Fruit fly (Drosophila melanogaster) whole organism, prepupa: Measurements from ENCODE around the gene CG2930.

Experiments used
- Blimp-1 ChIP-seq: fragments of 200-800 bp; sonication (Bioruptor generic); optimal IDR thresholded peaks from 3 replicates; lab custom pipeline; 2017; ENCODE audit warnings: missing biosample characterization, missing genetic modification characterization, mild to moderate bottlenecking, moderate library complexity, missing genetic modification reagents
- CG10631 ChIP-seq: fragments of 200-800 bp; sonication (Bioruptor generic); optimal IDR thresholded peaks from 2 replicates; lab custom pipeline; 2016; ENCODE audit warnings: missing biosample characterization, missing genetic modification characterization
- CG11294 ChIP-seq: fragments of 200-800 bp; sonication (Bioruptor generic); IDR thresholded peaks from 2 replicates; pipeline ENCODE4 v1.3.6; 2022; ENCODE audit warnings: missing biosample characterization, missing genetic modification characterization
- CG15336 ChIP-seq: fragments of 200-800 bp; sonication (Bioruptor generic); IDR thresholded peaks from 2 replicates; pipeline ENCODE4 v1.3.6; 2022; ENCODE audit warnings: missing biosample characterization, missing genetic modification characterization
- CG1621 ChIP-seq: fragments of 200-800 bp; sonication (Bioruptor generic); optimal IDR thresholded peaks from 3 replicates; lab custom pipeline; 2018; ENCODE audit warnings: missing biosample characterization, mild to moderate bottlenecking, missing genetic modification characterization
- CG16779 ChIP-seq: fragments of 200-800 bp; sonication (Bioruptor generic); optimal IDR thresholded peaks from 3 replicates; lab custom pipeline; 2017; ENCODE audit warnings: missing biosample characterization, mild to moderate bottlenecking, missing genetic modification characterization
- CG31627 ChIP-seq: fragments of 200-800 bp; sonication (Bioruptor generic); optimal IDR thresholded peaks from 3 replicates; lab custom pipeline; 2016; ENCODE audit warnings: missing biosample characterization, missing genetic modification characterization
- CG32006 ChIP-seq: fragments of 200-800 bp; sonication (Bioruptor generic); optimal IDR thresholded peaks from 3 replicates; lab custom pipeline; 2017; ENCODE audit warnings: missing biosample characterization, mild to moderate bottlenecking, missing genetic modification characterization
- CG34406 ChIP-seq: fragments of 200-800 bp; sonication (Bioruptor generic); optimal IDR thresholded peaks from 3 replicates; lab custom pipeline; 2016; ENCODE audit warnings: missing biosample characterization, missing genetic modification characterization
- CG3919 ChIP-seq: fragments of 200-800 bp; sonication (Bioruptor generic); optimal IDR thresholded peaks from 3 replicates; lab custom pipeline; 2016; ENCODE audit warnings: missing biosample characterization, missing genetic modification characterization
- CG4318 ChIP-seq: fragments of 200-800 bp; sonication (Bioruptor generic); optimal IDR thresholded peaks from 3 replicates; lab custom pipeline; 2017; ENCODE audit warnings: missing biosample characterization, mild to moderate bottlenecking, missing genetic modification characterization
- CG6163 ChIP-seq: fragments of 200-800 bp; sonication (Bioruptor generic); IDR thresholded peaks from 3 replicates; pipeline ENCODE4 v1.3.6; 2022; ENCODE audit warnings: missing biosample characterization, missing genetic modification characterization
- CG6276 ChIP-seq: fragments of 200-800 bp; sonication (Bioruptor generic); optimal IDR thresholded peaks from 2 replicates; lab custom pipeline; 2017; ENCODE audit warnings: missing biosample characterization, mild to moderate bottlenecking, missing genetic modification characterization
- CG6792 ChIP-seq: fragments of 200-800 bp; sonication (Bioruptor generic); optimal IDR thresholded peaks from 3 replicates; lab custom pipeline; 2016; ENCODE audit warnings: missing biosample characterization, missing genetic modification characterization
- CG6854 ChIP-seq: fragments of 200-800 bp; sonication (Bioruptor generic); optimal IDR thresholded peaks from 2 replicates; lab custom pipeline; 2017; ENCODE audit warnings: missing biosample characterization, mild to moderate bottlenecking, missing genetic modification characterization
- CG7368 ChIP-seq: fragments of 200-800 bp; sonication (Bioruptor generic); optimal IDR thresholded peaks from 3 replicates; lab custom pipeline; 2016; ENCODE audit warnings: missing biosample characterization, missing genetic modification characterization
- CG8119 ChIP-seq: fragments of 200-800 bp; sonication (Bioruptor generic); IDR thresholded peaks from 3 replicates; pipeline ENCODE4 v1.3.6; 2022; ENCODE audit warnings: missing biosample characterization, missing genetic modification characterization
- CG8632 ChIP-seq: fragments of 200-800 bp; sonication (Bioruptor generic); optimal IDR thresholded peaks from 3 replicates; lab custom pipeline; 2016; ENCODE audit warnings: missing biosample characterization, missing genetic modification characterization
- CG9139 ChIP-seq: fragments of 200-800 bp; sonication (Bioruptor generic); optimal IDR thresholded peaks from 3 replicates; lab custom pipeline; 2017; ENCODE audit warnings: missing biosample characterization, mild to moderate bottlenecking, missing genetic modification characterization
- Eip75B ChIP-seq: fragments of 200-800 bp; sonication (Bioruptor generic); optimal IDR thresholded peaks from 3 replicates; lab custom pipeline; 2016; ENCODE audit warnings: missing biosample characterization, missing genetic modification characterization
- Eip78C ChIP-seq: fragments of 200-800 bp; sonication (Bioruptor generic); peaks from one replicate; lab custom pipeline; 2016; ENCODE audit warnings: missing biosample characterization, missing genetic modification characterization
- Eip93F ChIP-seq: fragments of 200-800 bp; sonication (Bioruptor generic); optimal IDR thresholded peaks from 2 replicates; lab custom pipeline; 2016; ENCODE audit warnings: missing biosample characterization, mild to moderate bottlenecking, missing genetic modification characterization
- Hr38 ChIP-seq: sonication (Bioruptor generic); optimal IDR thresholded peaks from 2 replicates; lab custom pipeline; 2016; ENCODE audit warnings: missing biosample characterization, missing genetic modification characterization
- Hr4 ChIP-seq: fragments of 200-800 bp; sonication (Bioruptor generic); optimal IDR thresholded peaks from 3 replicates; lab custom pipeline; 2016; ENCODE audit warnings: missing biosample characterization, missing genetic modification characterization
- OdsH ChIP-seq: fragments of 200-800 bp; sonication (Bioruptor generic); optimal IDR thresholded peaks from 3 replicates; lab custom pipeline; 2016; ENCODE audit warnings: missing biosample characterization, missing genetic modification characterization
- Sox102F ChIP-seq: fragments of 200-800 bp; sonication (Bioruptor generic); optimal IDR thresholded peaks from 2 replicates; lab custom pipeline; 2016; ENCODE audit warnings: missing biosample characterization, mild to moderate bottlenecking, missing genetic modification characterization
- Sox15 ChIP-seq: fragments of 200-800 bp; sonication (Bioruptor generic); optimal IDR thresholded peaks from 3 replicates; lab custom pipeline; 2016; ENCODE audit warnings: missing biosample characterization, missing genetic modification characterization
- achi ChIP-seq: fragments of 200-800 bp; sonication (Bioruptor generic); optimal IDR thresholded peaks from 3 replicates; lab custom pipeline; 2016; ENCODE audit warnings: missing biosample characterization, missing genetic modification characterization
- cyc ChIP-seq: fragments of 200-800 bp; sonication (Bioruptor generic); optimal IDR thresholded peaks from 3 replicates; lab custom pipeline; 2016; ENCODE audit warnings: missing biosample characterization, missing genetic modification characterization
- eg ChIP-seq: fragments of 200-800 bp; sonication (Bioruptor generic); IDR thresholded peaks from 3 replicates; pipeline ENCODE4 v1.3.6; 2022; ENCODE audit warnings: missing biosample characterization, missing genetic modification characterization
- esn ChIP-seq: fragments of 200-800 bp; sonication (Bioruptor generic); optimal IDR thresholded peaks from 2 replicates; lab custom pipeline; 2016; ENCODE audit warnings: missing biosample characterization, mild to moderate bottlenecking, missing genetic modification characterization, moderate library complexity
- fkh ChIP-seq: fragments of 200-800 bp; sonication (Bioruptor generic); optimal IDR thresholded peaks from 3 replicates; lab custom pipeline; 2017; ENCODE audit warnings: missing biosample characterization, mild to moderate bottlenecking, missing genetic modification characterization, moderate library complexity
- lz ChIP-seq: fragments of 200-800 bp; sonication (Bioruptor generic); optimal IDR thresholded peaks from 3 replicates; lab custom pipeline; 2016; ENCODE audit warnings: missing biosample characterization, missing genetic modification characterization
- net ChIP-seq: fragments of 200-800 bp; sonication (Bioruptor generic); optimal IDR thresholded peaks from 3 replicates; lab custom pipeline; 2016; ENCODE audit warnings: missing biosample characterization, missing genetic modification characterization
- pdm3 ChIP-seq: fragments of 200-800 bp; sonication (Bioruptor generic); optimal IDR thresholded peaks from 3 replicates; lab custom pipeline; 2016; ENCODE audit warnings: missing biosample characterization, missing genetic modification characterization
- salr ChIP-seq, 2 experiments: fragments of 200-800 bp; sonication (Bioruptor generic); optimal IDR thresholded peaks; 3 replicates each; lab custom pipeline; 2016 to 2018; ENCODE audit warnings: missing biosample characterization in 2 of 2, missing genetic modification characterization in 2 of 2, mild to moderate bottlenecking in 1 of 2
- spab ChIP-seq: fragments of 200-800 bp; sonication (Bioruptor generic); optimal IDR thresholded peaks from 2 replicates; lab custom pipeline; 2017; ENCODE audit warnings: missing biosample characterization, mild to moderate bottlenecking, missing genetic modification characterization, missing genetic modification reagents
- ss ChIP-seq, 2 experiments: fragments of 200-800 bp; sonication (Bioruptor generic); optimal IDR thresholded peaks; 2 replicates in 1 of 2; 3 replicates in 1 of 2; lab custom pipeline; 2017 to 2018; ENCODE audit warnings: mild to moderate bottlenecking in 2 of 2, missing biosample characterization in 2 of 2, missing genetic modification characterization in 2 of 2, moderate library complexity in 1 of 2
- svp ChIP-seq: fragments of 200-800 bp; sonication (Bioruptor generic); peaks from one replicate; lab custom pipeline; 2016; ENCODE audit warnings: missing biosample characterization, missing genetic modification characterization
- topi ChIP-seq: fragments of 200-800 bp; sonication (Bioruptor generic); optimal IDR thresholded peaks from 3 replicates; lab custom pipeline; 2016; ENCODE audit warnings: missing biosample characterization, missing genetic modification characterization
- vri ChIP-seq: fragments of 200-800 bp; sonication (Bioruptor generic); optimal IDR thresholded peaks from 3 replicates; lab custom pipeline; 2016; ENCODE audit warnings: missing biosample characterization, mild to moderate bottlenecking, missing genetic modification characterization

CG2930 gene

DNA sequence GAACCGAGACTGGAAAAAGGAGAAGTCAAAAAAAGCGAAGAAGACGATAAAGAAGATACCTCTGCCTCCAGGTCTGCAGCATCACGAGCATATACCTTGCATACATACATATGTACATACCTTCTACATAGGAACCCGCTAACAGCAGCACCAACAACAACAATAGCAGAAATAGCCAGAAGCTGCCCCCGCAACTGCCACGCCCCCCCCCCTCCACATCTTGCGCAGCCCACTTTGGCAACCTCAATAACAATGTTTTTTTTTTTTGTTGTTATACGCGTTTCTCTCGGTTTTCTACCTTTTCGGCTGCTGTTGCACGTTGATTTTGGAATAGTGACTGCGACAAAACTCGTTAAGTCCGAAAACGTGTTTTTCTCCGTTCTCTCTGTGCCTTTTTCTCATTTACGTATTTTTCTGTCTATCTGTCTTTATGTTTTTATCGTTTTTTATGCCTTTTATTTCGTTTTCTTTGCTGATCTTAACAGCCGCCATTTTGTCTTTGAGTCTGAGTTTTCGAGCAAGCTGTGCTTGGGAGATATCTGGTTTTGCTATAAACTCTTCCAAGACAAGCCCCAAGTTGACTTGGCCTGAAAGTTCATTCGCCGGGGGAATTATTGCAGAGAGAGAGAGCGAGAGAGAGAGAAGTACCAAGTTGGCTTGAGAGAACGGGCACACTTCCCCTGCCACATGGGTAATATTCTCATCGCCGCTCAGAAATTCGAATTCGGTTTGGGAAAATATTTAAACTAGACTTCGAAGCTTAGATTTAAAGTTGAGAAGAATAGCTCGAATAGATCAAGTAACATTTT is 33.6 kb upstream of the CG2930 start (continued):
- TF ChIP-seq Blimp-1 (GFP tag; lab: Kevin White, UChicago) = no peak
- peak; percentile 62 to 76 for TF ChIP-seq ss (GFP tag; optimal IDR thresholded peaks at IDR 0.05; lab: Kevin White, UChicago)
- TF ChIP-seq Hr4 (GFP tag; lab: Kevin White, UChicago) = no peak
- no peak for TF ChIP-seq CG7368 (GFP tag; lab: Kevin White, UChicago)
- TF ChIP-seq CG34406 (GFP tag; lab: Kevin White, UChicago) = peak; percentile 6
- TF ChIP-seq CG9139 (GFP tag; lab: Kevin White, UChicago) = peak; percentile 53
- TF ChIP-seq CG16779 (tag; lab: Kevin White, UChicago) = peak; percentile 12
- peak; percentile 53 for TF ChIP-seq CG6276 (GFP tag; lab: Kevin White, UChicago)
- TF ChIP-seq eg = peak; percentile 68; the same call in 1 of the 3 replicates
- TF ChIP-seq, all 60 proteins: peak for 20

DNA sequence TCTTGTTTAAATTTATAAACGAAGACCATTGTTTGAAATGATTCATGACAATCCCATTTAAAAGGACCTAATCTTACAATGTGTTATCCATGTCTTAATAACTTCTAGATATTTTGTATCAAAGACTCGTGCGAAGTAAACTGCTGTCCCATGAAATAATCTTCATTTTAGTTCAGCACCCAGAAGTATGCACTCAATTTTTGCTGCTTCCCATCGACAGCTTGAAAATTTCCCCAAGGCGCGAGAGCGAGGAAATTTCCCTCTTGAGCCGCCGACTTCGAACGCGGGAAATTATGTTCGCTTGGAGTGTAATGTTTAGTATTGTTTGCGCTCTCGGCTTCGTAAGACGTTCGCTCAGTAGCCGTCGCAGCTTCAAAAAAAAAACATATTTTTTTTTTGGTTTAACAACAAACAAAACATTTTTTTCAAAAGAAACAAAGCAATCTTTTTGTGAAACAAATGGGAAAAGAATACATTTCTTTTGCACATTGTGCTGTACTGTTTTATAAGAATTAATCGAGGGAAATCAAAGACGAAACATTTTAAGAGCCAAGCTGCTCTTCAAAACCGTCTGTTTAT is 32.9 kb upstream of the CG2930 start:
- TF ChIP-seq vri (no peak), Sox15 (GFP tag; lab: Kevin White, UChicago) (no peak), Eip78C (GFP tag; lab: Kevin White, UChicago) (peak; percentile 38), OdsH (GFP tag; lab: Kevin White, UChicago) (no peak), spab (no peak), CG34406 (GFP tag; lab: Kevin White, UChicago) (no peak), Hr38 (no peak), eg (peak; percentile 25; the same call in 1 of the 3 replicates), Eip75B (GFP tag; lab: Kevin White, UChicago) (no peak)

DNA sequence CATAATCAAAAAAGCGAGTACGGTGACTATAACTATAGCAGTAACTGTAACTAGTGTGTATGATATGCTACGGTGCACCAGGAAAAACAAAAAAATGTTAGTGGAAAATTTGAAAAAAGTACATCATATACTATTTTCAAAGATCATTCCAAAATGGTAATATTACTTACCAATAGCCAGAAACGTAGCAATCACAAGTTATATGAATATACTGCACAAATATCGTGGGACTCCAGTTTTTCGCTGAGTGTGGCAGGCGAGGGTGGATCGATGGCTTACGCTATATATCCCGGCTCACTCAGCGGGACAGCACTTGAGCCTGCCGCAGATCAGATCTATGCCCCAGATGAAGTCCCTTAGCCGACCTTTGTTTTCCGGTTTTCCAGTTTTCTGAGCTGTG is 31.1 kb upstream of the CG2930 start:
- 0 out of 2 replicates have a peak, but pooled peaks have one; percentile 38 for TF ChIP-seq CG15336 (GFP tag; lab: Robert Waterston, UW)
- peak; percentile 5 for TF ChIP-seq Hr4 (GFP tag; lab: Kevin White, UChicago)
- TF ChIP-seq CG32006 (GFP tag; lab: Kevin White, UChicago) = peak; percentile 17
- peak; percentile 37 for TF ChIP-seq Eip78C (GFP tag; lab: Kevin White, UChicago)
- TF ChIP-seq eg = 0 out of 3 replicates have a peak, but pooled peaks have one; percentile 17
- no peak for TF ChIP-seq svp
- TF ChIP-seq, all 60 proteins: peak for 5

DNA sequence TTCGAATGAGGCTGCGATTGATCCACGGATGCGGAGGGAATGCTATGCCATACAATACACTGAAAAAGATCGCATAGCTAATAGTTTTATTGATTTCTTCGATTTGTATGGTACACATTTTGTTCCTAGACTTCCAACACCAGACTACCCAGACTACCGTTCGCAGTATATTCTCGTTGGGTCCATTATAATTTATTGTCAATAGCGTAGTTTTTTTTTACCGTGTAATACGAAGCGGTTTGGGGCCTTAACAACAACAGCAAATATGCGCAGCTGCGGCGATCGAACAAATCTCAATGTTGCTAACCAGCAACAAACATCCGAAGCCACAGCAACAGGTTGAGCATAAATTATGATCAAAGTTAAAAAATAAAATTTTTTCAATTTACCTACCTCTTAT is 30.1 kb upstream of the CG2930 start:
- TF ChIP-seq salr (GFP tag; optimal IDR thresholded peaks at IDR 0.05; lab: Kevin White, UChicago) = peak; percentile 7 to 51
- TF ChIP-seq pdm3 = peak; percentile 51
- TF ChIP-seq Sox102F (GFP tag; lab: Kevin White, UChicago) = peak; percentile 24
- TF ChIP-seq CG7368 (GFP tag; lab: Kevin White, UChicago) = peak; percentile 38
- TF ChIP-seq Eip78C (GFP tag; lab: Kevin White, UChicago) = peak; percentile 85
- TF ChIP-seq CG9139 (GFP tag; lab: Kevin White, UChicago) = no peak
- TF ChIP-seq fkh = peak; percentile 51
- no peak for TF ChIP-seq CG6854 (GFP tag; lab: Kevin White, UChicago)
- TF ChIP-seq Hr38 = no peak
- peak; percentile 16 to 24 for TF ChIP-seq ss (GFP tag; optimal IDR thresholded peaks at IDR 0.05; lab: Kevin White, UChicago)
- peak; percentile 18 for TF ChIP-seq CG1621 (tag; lab: Kevin White, UChicago)
- peak; percentile 54 for TF ChIP-seq net (GFP tag; lab: Kevin White, UChicago)
- peak; percentile 40 for TF ChIP-seq lz
- peak; percentile 77 for TF ChIP-seq CG6163 (GFP tag; lab: Robert Waterston, UW)
- peak; percentile 42 for TF ChIP-seq cyc (GFP tag; lab: Kevin White, UChicago)
- TF ChIP-seq achi (GFP tag; lab: Kevin White, UChicago) = peak; percentile 65
- TF ChIP-seq OdsH (GFP tag; lab: Kevin White, UChicago) = peak; percentile 64
- peak; percentile 76 for TF ChIP-seq CG8119
- TF ChIP-seq CG3919 = peak; percentile 60
- peak; percentile 63 for TF ChIP-seq CG4318 (GFP tag; lab: Kevin White, UChicago)
- peak; percentile 48 for TF ChIP-seq CG6792 (GFP tag; lab: Kevin White, UChicago)
- no peak for TF ChIP-seq Eip93F
- peak; percentile 82 for TF ChIP-seq CG32006 (GFP tag; lab: Kevin White, UChicago)
- TF ChIP-seq esn (GFP tag; lab: Kevin White, UChicago) = peak; percentile 35
- no peak for TF ChIP-seq Eip75B (GFP tag; lab: Kevin White, UChicago)
- TF ChIP-seq CG31627 = peak; percentile 18
- TF ChIP-seq CG8632 (GFP tag; lab: Kevin White, UChicago) = peak; percentile 36
- peak; percentile 41 for TF ChIP-seq topi (GFP tag; lab: Kevin White, UChicago)
- TF ChIP-seq Hr4 (GFP tag; lab: Kevin White, UChicago) = peak; percentile 69
- TF ChIP-seq CG15336 (GFP tag; lab: Robert Waterston, UW) = peak; percentile 84
- TF ChIP-seq CG11294 (GFP tag; lab: Robert Waterston, UW) = no peak
- TF ChIP-seq eg = peak; percentile 87
- TF ChIP-seq CG10631 (GFP tag; lab: Kevin White, UChicago) = peak; percentile 53
